Worm (Caenorhabditis elegans) whole organism, young adult: ENCODE data around the gene B0336.7.
A peak's percentile ranks its signal among the peaks of the same experiment; 100 is the strongest.

Experiments
- B0035.1 ChIP-seq: sonication (generic microtip); optimal IDR thresholded peaks from 2 replicates; lab custom pipeline; 2016; ENCODE audit warnings: missing genetic modification characterization, mild to moderate bottlenecking, missing compliant biosample characterization, missing genotype, missing genetic modification reagents
- C06A6.2 ChIP-seq: fragments of 200-800 bp; sonication (Bioruptor generic); conservative IDR thresholded peaks from 2 replicates; pipeline ENCODE4 v1.3.6; 2022; ENCODE audit warnings: missing genetic modification characterization, missing compliant biosample characterization
- D2030.7 ChIP-seq: fragments of 200-800 bp; sonication (Bioruptor generic); IDR thresholded peaks from 2 replicates; pipeline ENCODE4 v1.3.6; 2022; ENCODE audit warnings: missing genetic modification reagents, missing genetic modification characterization, missing compliant biosample characterization
- F22D6.2 ChIP-seq: sonication (generic microtip); optimal IDR thresholded peaks from 2 replicates; lab custom pipeline; 2016; ENCODE audit warnings: mild to moderate bottlenecking, missing genetic modification characterization, missing compliant biosample characterization
- F33H1.4 ChIP-seq: fragments of 200-800 bp; sonication (Bioruptor generic); IDR thresholded peaks from 2 replicates; pipeline ENCODE4 v1.3.6; 2022; ENCODE audit warnings: missing genetic modification reagents, missing genetic modification characterization, missing compliant biosample characterization
- F55B11.4 ChIP-seq: sonication (generic microtip); optimal IDR thresholded peaks from 2 replicates; lab custom pipeline; 2016; ENCODE audit warnings: missing compliant biosample characterization, missing genetic modification characterization, borderline replicate concordance; ENCODE audit not compliant: insufficient read depth
- K11D2.4 ChIP-seq: fragments of 200-800 bp; sonication (Bioruptor generic); IDR thresholded peaks from 2 replicates; pipeline ENCODE4 v1.3.6; 2022; ENCODE audit warnings: missing genetic modification reagents, missing genetic modification characterization, missing compliant biosample characterization
- ZK185.1 ChIP-seq: sonication (generic microtip); optimal IDR thresholded peaks from 2 replicates; lab custom pipeline; 2016; ENCODE audit warnings: mild to moderate bottlenecking, missing genetic modification characterization, missing compliant biosample characterization; ENCODE audit not compliant: poor library complexity, severe bottlenecking
- aptf-2 ChIP-seq: fragments of 200-800 bp; sonication (Bioruptor generic); conservative IDR thresholded peaks from 2 replicates; pipeline ENCODE4 v1.3.6; 2022; ENCODE audit warnings: missing genetic modification reagents, missing genetic modification characterization, missing compliant biosample characterization
- atf-7 ChIP-seq: sonication (generic microtip); optimal IDR thresholded peaks from 2 replicates; lab custom pipeline; 2017; ENCODE audit warnings: mild to moderate bottlenecking, missing genetic modification characterization, missing compliant biosample characterization
- bed-2 ChIP-seq: fragments of 200-800 bp; sonication (Bioruptor generic); IDR thresholded peaks from 2 replicates; pipeline ENCODE4 v1.3.6; 2022; ENCODE audit warnings: missing genetic modification reagents, missing genetic modification characterization, missing compliant biosample characterization
- ceh-100 ChIP-seq: fragments of 200-800 bp; sonication (Bioruptor generic); IDR thresholded peaks from 2 replicates; pipeline ENCODE4 v1.3.6; 2022; ENCODE audit warnings: missing genetic modification reagents, missing genetic modification characterization, missing compliant biosample characterization
- ceh-79 ChIP-seq: sonication (generic microtip); optimal IDR thresholded peaks from 2 replicates; lab custom pipeline; 2017; ENCODE audit warnings: mild to moderate bottlenecking, missing genetic modification characterization, missing compliant biosample characterization
- ceh-91 ChIP-seq: fragments of 200-800 bp; sonication (Bioruptor generic); IDR thresholded peaks from 2 replicates; pipeline ENCODE4 v1.3.6; 2022; ENCODE audit warnings: missing genetic modification reagents, missing genetic modification characterization, missing compliant biosample characterization
- die-1 ChIP-seq: sonication (generic microtip); optimal IDR thresholded peaks from 2 replicates; lab custom pipeline; 2016; ENCODE audit warnings: missing genotype, mild to moderate bottlenecking, missing genetic modification characterization, missing compliant biosample characterization
- dox-1 ChIP-seq: fragments of 200-800 bp; sonication (Bioruptor generic); IDR thresholded peaks from 2 replicates; pipeline ENCODE4 v1.3.6; 2022; ENCODE audit warnings: missing genetic modification reagents, missing genetic modification characterization, missing compliant biosample characterization
- dpff-1 ChIP-seq: sonication (generic microtip); optimal IDR thresholded peaks from 2 replicates; lab custom pipeline; 2017; ENCODE audit warnings: mild to moderate bottlenecking, missing genetic modification characterization, missing compliant biosample characterization
- dpl-1 ChIP-seq: fragments of 150-350 bp; optimal IDR thresholded peaks from 2 replicates; lab custom pipeline; 2014; ENCODE audit warnings: missing biosample characterization, missing genetic modification reagents, missing genetic modification characterization
- efl-1 ChIP-seq: fragments of 150-350 bp; optimal IDR thresholded peaks from 2 replicates; lab custom pipeline; 2014; ENCODE audit warnings: missing biosample characterization, missing genetic modification reagents, missing genetic modification characterization
- egl-44 ChIP-seq: fragments of 200-800 bp; sonication (Bioruptor generic); IDR thresholded peaks from 2 replicates; pipeline ENCODE4 v1.3.6; 2022; ENCODE audit warnings: missing genetic modification reagents, missing genetic modification characterization, missing compliant biosample characterization
- fkh-3 ChIP-seq: sonication (generic microtip); optimal IDR thresholded peaks from 2 replicates; lab custom pipeline; 2016; ENCODE audit warnings: mild to moderate bottlenecking, missing genetic modification characterization, missing compliant biosample characterization
- gei-17 ChIP-seq: fragments of 200-800 bp; sonication (Bioruptor generic); optimal IDR thresholded peaks from 2 replicates; lab custom pipeline; 2018; ENCODE audit warnings: mild to moderate bottlenecking, missing genetic modification characterization, missing compliant biosample characterization
- hmg-20 ChIP-seq: fragments of 200-800 bp; sonication (Bioruptor generic); IDR thresholded peaks from 2 replicates; pipeline ENCODE4 v1.3.6; 2022; ENCODE audit warnings: missing genetic modification reagents, missing genetic modification characterization, missing compliant biosample characterization
- hsf-1 ChIP-seq: fragments of 200-800 bp; sonication (Bioruptor generic); IDR thresholded peaks from 2 replicates; pipeline ENCODE4 v1.3.6; 2022; ENCODE audit warnings: missing genetic modification reagents, missing genetic modification characterization, missing compliant biosample characterization
- let-607 ChIP-seq, 2 experiments: fragments of 200-800 bp in 1 of 2; sonication (Bioruptor generic) in 1 of 2; sonication (generic microtip) in 1 of 2; optimal IDR thresholded peaks; 2 replicates each; lab custom pipeline; 2016 to 2018; ENCODE audit warnings: mild to moderate bottlenecking in 2 of 2, missing compliant biosample characterization in 2 of 2, missing genetic modification characterization in 2 of 2, moderate library complexity in 2 of 2, missing genotype in 1 of 2
- lin-26 ChIP-seq: fragments of 200-800 bp; sonication (Bioruptor generic); IDR thresholded peaks from 2 replicates; pipeline ENCODE4 v1.3.6; 2022; ENCODE audit warnings: missing genetic modification reagents, missing genetic modification characterization, missing compliant biosample characterization
- lin-35 ChIP-seq, 3 experiments: fragments of 150-350 bp in 2 of 3; sonication (generic microtip) in 1 of 3; optimal IDR thresholded peaks; 2 replicates each; lab custom pipeline; 2014 to 2018; ENCODE audit warnings: missing biosample characterization in 3 of 3, missing genetic modification characterization in 3 of 3, missing genetic modification reagents in 3 of 3
- lin-54 ChIP-seq: fragments of 200-800 bp; sonication (Bioruptor generic); optimal IDR thresholded peaks from 2 replicates; lab custom pipeline; 2018; ENCODE audit warnings: mild to moderate bottlenecking, missing genetic modification characterization, missing compliant biosample characterization
- lsl-1 ChIP-seq: fragments of 200-800 bp; sonication (Bioruptor generic); optimal IDR thresholded peaks from 2 replicates; lab custom pipeline; 2018; ENCODE audit warnings: mild to moderate bottlenecking, missing genetic modification characterization, moderate library complexity, missing compliant biosample characterization
- madf-3 ChIP-seq: fragments of 200-800 bp; sonication (Bioruptor generic); IDR thresholded peaks from 2 replicates; pipeline ENCODE4 v1.3.6; 2022; ENCODE audit warnings: missing genetic modification reagents, missing genetic modification characterization, missing compliant biosample characterization
- madf-6 ChIP-seq: fragments of 200-800 bp; sonication (Bioruptor generic); IDR thresholded peaks from 2 replicates; pipeline ENCODE4 v1.3.6; 2022; ENCODE audit warnings: missing genetic modification reagents, missing genetic modification characterization, missing compliant biosample characterization
- madf-8 ChIP-seq: fragments of 200-800 bp; sonication (Bioruptor generic); conservative IDR thresholded peaks from 2 replicates; pipeline ENCODE4 v1.3.6; 2022; ENCODE audit warnings: missing genetic modification reagents, missing genetic modification characterization, missing compliant biosample characterization
- mcd-1 ChIP-seq: fragments of 200-800 bp; sonication (Bioruptor generic); IDR thresholded peaks from 2 replicates; pipeline ENCODE4 v1.3.6; 2022; ENCODE audit warnings: missing genetic modification reagents, missing genetic modification characterization, missing compliant biosample characterization
- mes-4 ChIP-seq: sonication (generic microtip); optimal IDR thresholded peaks from 2 replicates; lab custom pipeline; 2016; ENCODE audit warnings: missing genotype, missing genetic modification characterization, missing compliant biosample characterization
- nhr-80 ChIP-seq: sonication (generic microtip); optimal IDR thresholded peaks from 2 replicates; lab custom pipeline; 2016; ENCODE audit warnings: missing genetic modification characterization, missing compliant biosample characterization
- pha-4 ChIP-seq: fragments of 150-350 bp; sonication (generic microtip); optimal IDR thresholded peaks from 2 replicates; lab custom pipeline; 2014; ENCODE audit warnings: missing biosample characterization, missing genetic modification reagents, missing genetic modification characterization
- snpc-1.1 ChIP-seq: sonication (generic microtip); optimal IDR thresholded peaks from 2 replicates; lab custom pipeline; 2017; ENCODE audit warnings: missing genetic modification characterization, mild to moderate bottlenecking, missing compliant biosample characterization, antibody characterized with exemption, moderate library complexity, missing genotype, missing genetic modification reagents; ENCODE audit not compliant: insufficient read depth
- snpc-3.4 ChIP-seq: sonication (generic microtip); optimal IDR thresholded peaks from 2 replicates; lab custom pipeline; 2017; ENCODE audit warnings: missing genetic modification characterization, mild to moderate bottlenecking, missing compliant biosample characterization, antibody characterized with exemption, moderate library complexity, missing genotype, missing genetic modification reagents
- zfh-2 ChIP-seq: fragments of 200-800 bp; sonication (Bioruptor generic); conservative IDR thresholded peaks from 2 replicates; pipeline ENCODE4 v1.3.6; 2022; ENCODE audit warnings: missing genetic modification reagents, missing genetic modification characterization, missing compliant biosample characterization
- ztf-18 ChIP-seq: sonication (generic microtip); optimal IDR thresholded peaks from 2 replicates; lab custom pipeline; 2016; ENCODE audit warnings: missing genotype, mild to moderate bottlenecking, missing genetic modification characterization, missing compliant biosample characterization
- ztf-22 ChIP-seq: fragments of 200-800 bp; sonication (Bioruptor generic); optimal IDR thresholded peaks from 2 replicates; lab custom pipeline; 2018; ENCODE audit warnings: mild to moderate bottlenecking, missing genetic modification characterization, moderate library complexity, missing compliant biosample characterization

Gene B0336.7

DNA sequence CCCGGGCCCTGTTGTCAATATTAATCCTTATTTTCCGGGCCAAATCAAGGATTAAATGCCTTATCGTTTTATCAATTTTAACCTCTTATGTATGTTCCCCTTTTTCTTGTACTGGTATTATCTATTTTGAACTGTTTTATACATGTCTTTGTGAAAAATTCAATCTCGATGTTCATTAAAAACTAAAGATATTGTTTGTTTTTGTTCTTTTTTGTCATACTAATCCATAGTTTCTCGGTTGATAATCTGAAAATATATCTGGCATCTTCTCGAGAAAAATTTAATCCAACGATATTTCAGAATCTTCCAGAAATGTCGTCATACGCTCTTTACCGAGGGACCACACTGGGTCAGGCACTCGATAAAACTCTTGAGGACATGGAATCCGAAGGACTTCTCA lies 3.4 kb downstream of the B0336.7 start, which contains the start of gene B0336.13:
TSS of gene B0336.13 (plus strand) at position 301 of the 400 bp plus-strand sequence.
- TF ChIP-seq ztf-22 (no peak), die-1 (tag; lab: Kevin White, UChicago) (no peak), hsf-1 (GFP tag; lab: Robert Waterston, UW) (0 out of 2 replicates have a peak, but pooled peaks have one; percentile 46), madf-6 (GFP tag; lab: Robert Waterston, UW) (peak; percentile 15; the same call in 1 of the 2 replicates), F22D6.2 (tag; lab: Kevin White, UChicago) (no peak), aptf-2 (no peak), ceh-79 (tag; lab: Kevin White, UChicago) (no peak), nhr-80 (tag; lab: Kevin White, UChicago) (no peak), fkh-3 (tag; lab: Kevin White, UChicago) (no peak), atf-7 (tag; lab: Kevin White, UChicago) (no peak), hmg-20 (GFP tag; lab: Robert Waterston, UW) (no peak), B0035.1 (tag; lab: Kevin White, UChicago) (no peak)
- TF ChIP-seq, all 124 proteins: peak for 2

ce11 chrIII:5692690-5693089 lies 4.5 kb downstream of the B0336.7 start, which contains the start of the genes abi-1 and arle-14:
TSS of gene abi-1 (minus strand) at chrIII:5692740.
TSS of gene arle-14 (plus strand) at chrIII:5692906.
- TF ChIP-seq F33H1.4 (GFP tag; lab: Robert Waterston, UW) (peak; percentile 43; the same call in 1 of the 2 replicates), lin-35 (GFP tag; optimal IDR thresholded peaks at IDR 0.05; lab: Kevin White, UChicago) (no peak), dpff-1 (tag; lab: Kevin White, UChicago) (no peak), D2030.7 (GFP tag; lab: Robert Waterston, UW) (peak; percentile 16; the same call in 1 of the 2 replicates), bed-2 (GFP tag; lab: Robert Waterston, UW) (no peak), K11D2.4 (GFP tag; lab: Robert Waterston, UW) (no peak), madf-8 (GFP tag; lab: Robert Waterston, UW) (0 out of 2 replicates have a peak, but pooled peaks have one; percentile 18), madf-6 (GFP tag; lab: Robert Waterston, UW) (peak; percentile 75; the same call in 1 of the 2 replicates), gei-17 (GFP tag; lab: Kevin White, UChicago) (no peak), snpc-3.4 (tag; lab: Kevin White, UChicago) (peak; percentile 29), lin-54 (GFP tag; lab: Kevin White, UChicago) (peak; percentile 7), dpl-1 (GFP tag; lab: Kevin White, UChicago) (peak; percentile 23), efl-1 (GFP tag; lab: Kevin White, UChicago) (peak; percentile 81), ceh-91 (0 out of 2 replicates have a peak, but pooled peaks have one; percentile 16), snpc-1.1 (tag; lab: Kevin White, UChicago) (peak; percentile 51), lsl-1 (GFP tag; lab: Kevin White, UChicago) (peak; percentile 33), mcd-1 (GFP tag; lab: Robert Waterston, UW) (0 out of 2 replicates have a peak, but pooled peaks have one; percentile 25), ztf-18 (tag; lab: Kevin White, UChicago) (no peak), C06A6.2 (GFP tag; lab: Robert Waterston, UW) (no peak)

DNA sequence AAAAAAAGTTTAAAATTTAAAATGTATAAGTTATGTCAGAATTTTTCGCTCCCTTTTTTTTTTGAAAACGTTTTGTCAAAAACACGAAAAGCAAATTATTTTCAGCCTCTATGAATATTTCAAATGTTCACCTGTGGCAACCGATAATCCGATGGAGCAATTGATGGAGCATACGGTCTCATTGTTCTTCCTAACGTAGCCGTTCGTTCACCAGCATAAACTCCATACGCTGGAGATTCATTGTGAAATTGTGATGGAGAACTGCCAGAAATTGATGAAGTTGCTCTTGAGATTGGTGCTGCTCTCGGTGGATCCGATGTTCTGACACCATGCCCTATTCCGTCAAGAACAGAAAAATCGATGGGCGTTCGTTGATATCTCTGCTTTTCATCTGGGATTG lies 5.3 kb downstream of the B0336.7 start:
- TF ChIP-seq F55B11.4 (tag; lab: Kevin White, UChicago) (no peak), ZK185.1 (tag; lab: Kevin White, UChicago) (no peak), zfh-2 (GFP tag; lab: Robert Waterston, UW) (no peak), bed-2 (GFP tag; lab: Robert Waterston, UW) (no peak), efl-1 (GFP tag; lab: Kevin White, UChicago) (no peak), ztf-22 (no peak), F22D6.2 (tag; lab: Kevin White, UChicago) (no peak), madf-3 (no peak), pha-4 (tag; lab: Kevin White, UChicago) (no peak), dox-1 (GFP tag; lab: Robert Waterston, UW) (no peak), ceh-100 (GFP tag; lab: Robert Waterston, UW) (no peak), mes-4 (tag; lab: Kevin White, UChicago) (no peak), let-607 (tag; optimal IDR thresholded peaks at IDR 0.05; lab: Kevin White, UChicago) (no peak), C06A6.2 (GFP tag; lab: Robert Waterston, UW) (no peak), lin-26 (GFP tag; lab: Robert Waterston, UW) (no peak), egl-44 (GFP tag; lab: Robert Waterston, UW) (no peak), D2030.7 (GFP tag; lab: Robert Waterston, UW) (no peak)
- TF ChIP-seq, all 124 proteins: peak for 0
